Fruit fly (Drosophila melanogaster) whole organism, embryonic: Measurements from ENCODE around the gene CG4570.
A peak's percentile ranks its signal among the peaks of the same experiment; 100 is the strongest.

Experiments
- Aef1 ChIP-seq: fragments of 200-800 bp; sonication (Bioruptor generic); IDR thresholded peaks from 3 replicates; pipeline ENCODE4 v1.3.6; 2022; ENCODE audit warnings: missing biosample characterization, missing genetic modification characterization
- Awh ChIP-seq: fragments of 200-800 bp; sonication (Bioruptor generic); IDR thresholded peaks from 2 replicates; pipeline ENCODE4, ENCODE4 v1.3.6; 2022; ENCODE audit warnings: missing biosample characterization, missing genetic modification characterization
- Bteb2 ChIP-seq: fragments of 200-800 bp; sonication (Bioruptor generic); optimal IDR thresholded peaks from 2 replicates; lab custom pipeline; 2016; ENCODE audit warnings: missing biosample characterization, missing genetic modification characterization
- CG10959 ChIP-seq: fragments of 200-800 bp; sonication (Bioruptor generic); IDR thresholded peaks from 2 replicates; pipeline ENCODE4 v1.3.6; 2022; ENCODE audit warnings: missing biosample characterization, missing genetic modification characterization
- CG11093 ChIP-seq: fragments of 200-800 bp; sonication (Bioruptor generic); IDR thresholded peaks from 3 replicates; pipeline ENCODE4 v1.3.6; 2022; ENCODE audit warnings: missing biosample characterization, missing genetic modification characterization
- CG11456 ChIP-seq: fragments of 200-800 bp; sonication (Bioruptor generic); IDR thresholded peaks from 3 replicates; pipeline ENCODE4 v1.3.6; 2022; ENCODE audit warnings: missing biosample characterization, missing genetic modification characterization
- CG11504 ChIP-seq: fragments of 200-800 bp; sonication (Bioruptor generic); optimal IDR thresholded peaks from 3 replicates; lab custom pipeline; 2019; ENCODE audit warnings: missing biosample characterization, mild to moderate bottlenecking, missing genetic modification characterization, moderate library complexity
- CG11695 ChIP-seq: fragments of 200-800 bp; sonication (Bioruptor generic); IDR thresholded peaks from 3 replicates; pipeline ENCODE4 v1.3.6; 2022; ENCODE audit warnings: missing biosample characterization, missing genetic modification characterization
- CG17612 ChIP-seq: fragments of 200-800 bp; sonication (Bioruptor generic); IDR thresholded peaks from 2 replicates; pipeline ENCODE4 v1.3.6; 2022; ENCODE audit warnings: missing biosample characterization, missing genetic modification characterization
- CG32532 ChIP-seq: fragments of 200-800 bp; sonication (Bioruptor generic); IDR thresholded peaks from 2 replicates; pipeline ENCODE4 v1.3.6; 2022; ENCODE audit warnings: missing biosample characterization, missing genetic modification characterization
- CG32772 ChIP-seq: fragments of 200-800 bp; sonication (Bioruptor generic); IDR thresholded peaks from 2 replicates; pipeline ENCODE4 v1.3.6; 2022; ENCODE audit warnings: missing biosample characterization, missing genetic modification characterization
- CG4424 ChIP-seq: fragments of 200-800 bp; sonication (Bioruptor generic); optimal IDR thresholded peaks from 3 replicates; lab custom pipeline; 2016; ENCODE audit warnings: missing biosample characterization, missing genetic modification characterization
- CG4707 ChIP-seq: fragments of 200-800 bp; sonication (Bioruptor generic); optimal IDR thresholded peaks from 2 replicates; lab custom pipeline; 2018; ENCODE audit warnings: missing biosample characterization, mild to moderate bottlenecking, missing genetic modification characterization, moderate library complexity
- CG6654 ChIP-seq: fragments of 200-800 bp; sonication (Bioruptor generic); optimal IDR thresholded peaks from 2 replicates; lab custom pipeline; 2017; ENCODE audit warnings: missing biosample characterization, mild to moderate bottlenecking, missing genetic modification characterization
- CG7786 ChIP-seq: fragments of 200-800 bp; sonication (Bioruptor generic); optimal IDR thresholded peaks from 2 replicates; lab custom pipeline; 2016; ENCODE audit warnings: missing biosample characterization, missing genetic modification characterization
- CG8281 ChIP-seq: fragments of 200-800 bp; sonication (Bioruptor generic); optimal IDR thresholded peaks from 2 replicates; lab custom pipeline; 2018; ENCODE audit warnings: missing biosample characterization, mild to moderate bottlenecking, missing genetic modification characterization, moderate library complexity
- CG8765 ChIP-seq: fragments of 200-800 bp; sonication (Bioruptor generic); IDR thresholded peaks from 2 replicates; pipeline ENCODE4 v1.3.6; 2022; ENCODE audit warnings: missing biosample characterization, missing genetic modification characterization
- CTCF ChIP-seq: fragments of 200-800 bp; sonication (Bioruptor generic); optimal IDR thresholded peaks from 2 replicates; lab custom pipeline; 2017; ENCODE audit warnings: missing biosample characterization, mild to moderate bottlenecking, missing genetic modification characterization, moderate library complexity
- D19A ChIP-seq: fragments of 200-800 bp; optimal IDR thresholded peaks from 3 replicates; lab custom pipeline; 2019; ENCODE audit warnings: missing biosample characterization, mild to moderate bottlenecking, missing genetic modification characterization, moderate library complexity
- Dip2 ChIP-seq: fragments of 200-800 bp; sonication (Bioruptor generic); IDR thresholded peaks from 2 replicates; pipeline ENCODE4 v1.3.6; 2022; ENCODE audit warnings: missing biosample characterization, missing genetic modification characterization
- ERR ChIP-seq: fragments of 200-800 bp; sonication (Bioruptor generic); optimal IDR thresholded peaks from 2 replicates; lab custom pipeline; 2016; ENCODE audit warnings: missing biosample characterization, missing genetic modification characterization
- Eip74EF ChIP-seq, 2 experiments: fragments of 200-800 bp in 1 of 2; fragments of >200 bp in 1 of 2; sonication (Bioruptor generic) in 1 of 2; optimal IDR thresholded peaks; 2 replicates each; lab custom pipeline; 2017 to 2019; ENCODE audit warnings: missing biosample characterization in 2 of 2, missing genetic modification characterization in 2 of 2, mild to moderate bottlenecking in 1 of 2, moderate library complexity in 1 of 2
- HLH4C ChIP-seq: fragments of 200-800 bp; sonication (Bioruptor generic); IDR thresholded peaks from 3 replicates; pipeline ENCODE4 v1.3.6; 2022; ENCODE audit warnings: missing biosample characterization, missing genetic modification characterization; ENCODE audit not compliant: partially characterized antibody
- HLHmδ ChIP-seq: fragments of 200-800 bp; sonication (Bioruptor generic); optimal IDR thresholded peaks from 2 replicates; lab custom pipeline; 2018; ENCODE audit warnings: missing biosample characterization, mild to moderate bottlenecking, missing genetic modification characterization, moderate library complexity
- Hr78 ChIP-seq, 2 experiments: fragments of 200-800 bp in 1 of 2; fragments of >200 bp in 1 of 2; sonication (Bioruptor generic) in 1 of 2; optimal IDR thresholded peaks; 2 replicates each; lab custom pipeline; 2017 to 2019; ENCODE audit warnings: missing biosample characterization in 2 of 2, missing genetic modification characterization in 2 of 2, mild to moderate bottlenecking in 1 of 2, moderate library complexity in 1 of 2
- Lim3 ChIP-seq: fragments of 200-800 bp; sonication (Bioruptor generic); IDR thresholded peaks from 2 replicates; pipeline ENCODE4 v1.3.6; 2022; ENCODE audit warnings: missing biosample characterization, missing genetic modification characterization
- NC2α ChIP-seq: fragments of 200-800 bp; sonication (Bioruptor generic); optimal IDR thresholded peaks from 2 replicates; lab custom pipeline; 2016; ENCODE audit warnings: missing biosample characterization, missing genetic modification characterization
- Opbp ChIP-seq: fragments of 200-800 bp; sonication (Bioruptor generic); IDR thresholded peaks from 3 replicates; pipeline ENCODE4 v1.3.6; 2022; ENCODE audit warnings: missing biosample characterization, missing genetic modification characterization; ENCODE audit not compliant: partially characterized antibody
- Pdp1 ChIP-seq, 2 experiments: fragments of 200-800 bp; sonication (Bioruptor generic); optimal IDR thresholded peaks; 3 replicates each; lab custom pipeline; 2016; ENCODE audit warnings: missing biosample characterization in 2 of 2, missing genetic modification characterization in 2 of 2, mild to moderate bottlenecking in 1 of 2, moderate library complexity in 1 of 2
- Ssrp ChIP-seq: fragments of 200-800 bp; sonication (Bioruptor generic); optimal IDR thresholded peaks from 2 replicates; lab custom pipeline; 2018; ENCODE audit warnings: missing biosample characterization, mild to moderate bottlenecking, missing genetic modification characterization, moderate library complexity
- Xrp1 ChIP-seq: fragments of 200-800 bp; sonication (Bioruptor generic); IDR thresholded peaks from 2 replicates; pipeline ENCODE4 v1.3.6; 2022; ENCODE audit warnings: missing biosample characterization, missing genetic modification characterization
- ato ChIP-seq: fragments of 200-800 bp; sonication (Bioruptor generic); IDR thresholded peaks from 2 replicates; pipeline ENCODE4 v1.3.6; 2022; ENCODE audit warnings: missing biosample characterization, missing genetic modification characterization; ENCODE audit not compliant: partially characterized antibody
- bab2 ChIP-seq: fragments of 200-800 bp; sonication (Bioruptor generic); optimal IDR thresholded peaks from 2 replicates; lab custom pipeline; 2016; ENCODE audit warnings: missing biosample characterization, missing genetic modification characterization
- btn ChIP-seq: fragments of 200-800 bp; sonication (Bioruptor generic); optimal IDR thresholded peaks from 2 replicates; lab custom pipeline; 2016; ENCODE audit warnings: missing biosample characterization, missing genetic modification characterization
- da ChIP-seq: fragments of 200-800 bp; sonication (Bioruptor generic); optimal IDR thresholded peaks from 2 replicates; lab custom pipeline; 2016; ENCODE audit warnings: missing biosample characterization, missing genetic modification characterization
- dati ChIP-seq: fragments of 200-800 bp; sonication (Bioruptor generic); IDR thresholded peaks from 2 replicates; pipeline ENCODE4 v1.3.6; 2022; ENCODE audit warnings: missing biosample characterization, missing genetic modification characterization
- dpn ChIP-seq, 2 experiments: fragments of 200-800 bp; sonication (Bioruptor generic); optimal IDR thresholded peaks; 3 replicates each; lab custom pipeline; 2016; ENCODE audit warnings: missing biosample characterization in 2 of 2, missing genetic modification characterization in 2 of 2
- h ChIP-seq: fragments of >200 bp; optimal IDR thresholded peaks from 2 replicates; lab custom pipeline; 2017
- ind ChIP-seq: fragments of 200-800 bp; sonication (Bioruptor generic); optimal IDR thresholded peaks from 3 replicates; lab custom pipeline; 2016; ENCODE audit warnings: missing biosample characterization, missing genetic modification characterization
- insv ChIP-seq, 2 experiments: fragments of 200-800 bp; sonication (Bioruptor generic); optimal IDR thresholded peaks; 3 replicates each; lab custom pipeline; 2016 to 2018; ENCODE audit warnings: missing biosample characterization in 2 of 2, missing genetic modification characterization in 2 of 2
- inv ChIP-seq: fragments of 200-800 bp; sonication (Bioruptor generic); IDR thresholded peaks from 2 replicates; pipeline ENCODE4 v1.3.6; 2022; ENCODE audit warnings: missing biosample characterization, missing genetic modification characterization; ENCODE audit not compliant: partially characterized antibody
- pnt ChIP-seq: fragments of 200-800 bp; sonication (Bioruptor generic); optimal IDR thresholded peaks from 3 replicates; lab custom pipeline; 2016; ENCODE audit warnings: missing biosample characterization, missing genetic modification characterization
- pum ChIP-seq: fragments of 200-800 bp; sonication (Bioruptor generic); optimal IDR thresholded peaks from 2 replicates; lab custom pipeline; 2016; ENCODE audit warnings: missing biosample characterization, missing genetic modification characterization
- row ChIP-seq: fragments of 200-800 bp; sonication (Bioruptor generic); IDR thresholded peaks from 3 replicates; pipeline ENCODE4 v1.3.6; 2022; ENCODE audit warnings: missing biosample characterization, missing genetic modification characterization
- sd ChIP-seq: fragments of 200-800 bp; sonication (Bioruptor generic); optimal IDR thresholded peaks from 3 replicates; lab custom pipeline; 2018; ENCODE audit warnings: missing biosample characterization, mild to moderate bottlenecking, missing genetic modification characterization, moderate library complexity
- sisA ChIP-seq: fragments of 200-800 bp; sonication (Bioruptor generic); IDR thresholded peaks from 2 replicates; pipeline ENCODE4 v1.3.6; 2022; ENCODE audit warnings: missing biosample characterization, missing genetic modification characterization
- so ChIP-seq: fragments of 200-800 bp; sonication (Bioruptor generic); IDR thresholded peaks from 3 replicates; pipeline ENCODE4 v1.3.6; 2022; ENCODE audit warnings: missing biosample characterization, missing genetic modification characterization
- stc ChIP-seq: fragments of 200-800 bp; sonication (Bioruptor generic); IDR thresholded peaks from 2 replicates; pipeline ENCODE4 v1.3.6; 2022; ENCODE audit warnings: missing biosample characterization, missing genetic modification characterization
- zen2 ChIP-seq: fragments of 200-800 bp; sonication (Bioruptor generic); IDR thresholded peaks from 3 replicates; pipeline ENCODE4 v1.3.6; 2022; ENCODE audit warnings: missing biosample characterization, missing genetic modification characterization; ENCODE audit not compliant: partially characterized antibody

The CG4570 gene

DNA sequence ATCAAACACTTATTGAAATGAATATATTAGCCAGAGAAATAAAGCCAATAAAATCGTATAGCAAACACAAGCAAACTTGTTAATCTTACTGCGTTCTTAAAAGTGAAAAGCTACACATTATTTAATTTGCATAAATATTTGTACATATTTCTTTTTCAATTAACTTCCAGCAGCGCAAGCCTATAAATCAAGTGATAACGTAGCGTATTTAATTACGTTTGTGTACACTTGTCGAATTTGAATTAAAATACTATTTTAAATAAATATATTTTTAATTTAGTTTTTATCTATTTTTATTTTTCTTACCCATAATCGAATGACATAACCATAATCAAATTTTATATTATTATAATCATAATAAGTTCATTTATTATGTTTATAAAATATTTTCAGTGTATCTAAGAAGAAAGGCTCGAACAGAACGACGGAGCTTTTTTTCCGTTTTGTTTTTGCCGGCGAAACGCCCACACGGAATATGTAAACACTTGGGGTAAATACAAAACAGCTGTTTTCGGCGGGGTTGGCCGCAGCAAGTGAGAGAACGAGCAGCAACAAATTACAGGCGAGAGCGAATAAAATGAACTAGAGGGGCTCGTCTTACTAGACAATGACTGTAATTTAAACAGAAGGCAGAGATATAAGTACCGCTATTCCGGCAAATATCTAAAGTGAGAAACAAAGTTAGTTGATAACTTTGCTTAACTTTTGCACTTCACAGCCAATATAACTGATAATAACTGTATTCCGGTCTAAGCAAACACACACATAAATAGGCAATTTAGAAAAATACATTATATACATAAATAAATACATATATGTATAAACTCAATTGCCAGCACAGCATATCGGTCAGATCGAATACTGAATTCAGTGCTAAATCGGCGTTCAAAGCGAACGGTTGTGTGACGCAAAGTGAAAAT, 19.2 kb downstream of the CG4570 start, which contains the start of gene Sodh2 (continued):
- TF ChIP-seq dpn (GFP tag; optimal IDR thresholded peaks at IDR 0.05; lab: Kevin White, UChicago) (peak; percentile 39 to 69), Awh (GFP tag; lab: Robert Waterston, UW) (peak; percentile 67; the same call in 1 of the 2 replicates), CG11456 (GFP tag; lab: Robert Waterston, UW) (peak; percentile 66; the same call in 2 of the 3 replicates), Xrp1 (GFP tag; lab: Robert Waterston, UW) (peak; percentile 54), Ssrp (peak; percentile 17), ERR (peak; percentile 65), CG8281 (tag; lab: Kevin White, UChicago) (peak; percentile 27), D19A (tag; lab: Kevin White, UChicago) (peak; percentile 73), insv (GFP tag; optimal IDR thresholded peaks at IDR 0.05; lab: Kevin White, UChicago) (peak in 1 of 2 experiments; percentile 60), CG7786 (peak; percentile 67), HLHmδ (GFP tag; lab: Kevin White, UChicago) (peak; percentile 89), pum (GFP tag; lab: Kevin White, UChicago) (peak; percentile 22), CG11093 (GFP tag; lab: Robert Waterston, UW) (peak; percentile 52; the same call in 1 of the 3 replicates), stc (GFP tag; lab: Robert Waterston, UW) (peak; percentile 42; the same call in 1 of the 2 replicates), zen2 (GFP tag; lab: Robert Waterston, UW) (no peak), CG17612 (GFP tag; lab: Robert Waterston, UW) (peak; percentile 65), da (no peak), CG11504 (peak; percentile 84), Hr78 (GFP tag; optimal IDR thresholded peaks at IDR 0.05; lab: Kevin White, UChicago) (peak in 1 of 2 experiments; percentile 44), ind (GFP tag; lab: Kevin White, UChicago) (peak; percentile 61), NC2α (peak; percentile 51), CG11695 (GFP tag; lab: Robert Waterston, UW) (peak; percentile 70), Bteb2 (GFP tag; lab: Kevin White, UChicago) (peak; percentile 64), Lim3 (GFP tag; lab: Robert Waterston, UW) (no peak), CG4424 (peak; percentile 52), Dip2 (GFP tag; lab: Robert Waterston, UW) (no peak), Pdp1 (GFP tag; optimal IDR thresholded peaks at IDR 0.05; lab: Kevin White, UChicago) (peak; percentile 30 to 59), CG32772 (peak; percentile 73), CG32532 (GFP tag; lab: Robert Waterston, UW) (peak; percentile 88), so (GFP tag; lab: Robert Waterston, UW) (peak; percentile 23; the same call in 1 of the 3 replicates), row (GFP tag; lab: Robert Waterston, UW) (peak; percentile 80), CG8765 (peak; percentile 79; the same call in 1 of the 2 replicates), HLH4C (no peak), h (lab: Kevin White, UChicago) (no peak), CG4707 (peak; percentile 72), Eip74EF (GFP tag; optimal IDR thresholded peaks at IDR 0.05; lab: Kevin White, UChicago) (peak in 1 of 2 experiments; percentile 81), CG6654 (GFP tag; lab: Kevin White, UChicago) (peak; percentile 10), bab2 (GFP tag; lab: Kevin White, UChicago) (peak; percentile 22), ato (no peak), Opbp (GFP tag; lab: Robert Waterston, UW) (no peak), inv (GFP tag; lab: Robert Waterston, UW) (no peak), dati (GFP tag; lab: Robert Waterston, UW) (0 out of 2 replicates have a peak, but pooled peaks have one; percentile 34), sisA (GFP tag; lab: Robert Waterston, UW) (peak; percentile 44), Aef1 (peak; percentile 68), pnt (GFP tag; lab: Kevin White, UChicago) (peak; percentile 31), CG10959 (GFP tag; lab: Robert Waterston, UW) (no peak), btn (no peak), sd (tag; lab: Kevin White, UChicago) (peak; percentile 64), CTCF (peak; percentile 27)
